Worm (Caenorhabditis elegans): ENCODE measurements around the gene cht-4.
A peak's percentile ranks its signal among the peaks of the same experiment; 100 is the strongest.

cht-4 gene

DNA sequence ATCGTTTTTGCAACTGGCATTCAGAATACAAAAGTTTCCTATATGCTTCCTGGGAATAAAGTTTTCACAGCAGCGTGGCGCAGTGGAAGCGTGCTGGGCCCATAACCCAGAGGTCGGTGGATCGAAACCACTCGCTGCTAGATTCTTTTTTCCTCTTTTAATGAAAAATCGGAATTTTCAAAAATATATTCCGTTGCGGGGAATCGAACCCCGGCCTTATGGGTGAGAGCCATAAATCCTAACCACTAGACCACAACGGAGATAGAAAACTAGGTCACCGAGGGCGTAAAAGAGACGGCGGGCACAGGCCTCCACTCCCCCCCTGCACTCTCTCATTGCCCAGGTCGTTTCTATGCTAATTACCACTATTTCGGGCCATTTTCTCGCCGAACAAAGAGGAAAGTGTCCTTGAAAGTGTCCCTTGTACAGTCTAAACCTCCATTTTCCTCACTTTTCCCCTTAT, 52.7 kb downstream of the cht-4 start, which contains the start of gene Y22D7AL.6:
TSS of gene Y22D7AL.6 (plus strand) at position 413 of the 463 bp plus-strand sequence.
- TF ChIP-seq him-1 (tag; optimal IDR thresholded peaks at IDR 0.05) (peak; percentile 40), W03F9.2 (tag; optimal IDR thresholded peaks at IDR 0.05) (peak; percentile 12), dao-5 (tag; optimal IDR thresholded peaks at IDR 0.05) (peak; percentile 31)

DNA sequence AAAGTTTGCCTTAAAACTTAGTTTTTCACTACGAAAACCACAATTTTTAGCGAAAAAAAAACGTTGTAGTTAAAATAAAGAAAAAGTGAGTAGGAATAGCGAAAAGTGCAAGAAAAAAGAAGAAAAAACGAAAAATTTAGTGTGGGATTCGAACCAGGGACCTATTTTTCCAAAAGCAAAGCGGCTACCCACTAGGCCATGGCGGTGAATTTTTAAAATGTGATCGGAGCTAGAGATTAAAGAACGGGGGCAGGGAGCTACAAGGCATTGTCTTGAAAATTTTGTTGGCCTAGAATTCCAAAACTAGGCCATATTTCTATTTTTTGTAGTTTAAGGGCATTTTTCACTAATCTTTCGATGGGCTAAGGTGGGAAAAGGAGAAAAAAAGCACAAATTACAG, 53.5 kb downstream of the cht-4 start:
- TF ChIP-seq him-1 (tag; optimal IDR thresholded peaks at IDR 0.05) (no peak), W03F9.2 (tag; optimal IDR thresholded peaks at IDR 0.05) (no peak), dao-5 (tag; optimal IDR thresholded peaks at IDR 0.05) (no peak)

All from whole organism, L4/young adult.